Worm (Caenorhabditis elegans) whole organism, young adult: ENCODE measurements around the gene H04M03.11.

Experiments used
- B0019.2 ChIP-seq: fragments of 200-800 bp; sonication (Bioruptor generic); conservative IDR thresholded peaks from 2 replicates; pipeline ENCODE4 v1.3.6; 2022; ENCODE audit warnings: missing genetic modification reagents, missing genetic modification characterization, missing compliant biosample characterization
- F39B2.1 ChIP-seq: fragments of 200-800 bp; sonication (Bioruptor generic); IDR thresholded peaks from 2 replicates; pipeline ENCODE4 v1.3.6; 2022; ENCODE audit warnings: missing genetic modification reagents, missing genetic modification characterization, missing compliant biosample characterization
- F57C9.4 ChIP-seq: sonication (generic microtip); optimal IDR thresholded peaks from 2 replicates; lab custom pipeline; 2017; ENCODE audit warnings: mild to moderate bottlenecking, missing genetic modification characterization, missing compliant biosample characterization
- K11D2.4 ChIP-seq: fragments of 200-800 bp; sonication (Bioruptor generic); IDR thresholded peaks from 2 replicates; pipeline ENCODE4 v1.3.6; 2022; ENCODE audit warnings: missing genetic modification reagents, missing genetic modification characterization, missing compliant biosample characterization
- aptf-2 ChIP-seq: fragments of 200-800 bp; sonication (Bioruptor generic); conservative IDR thresholded peaks from 2 replicates; pipeline ENCODE4 v1.3.6; 2022; ENCODE audit warnings: missing genetic modification reagents, missing genetic modification characterization, missing compliant biosample characterization
- attf-5 ChIP-seq: fragments of 200-800 bp; sonication (Bioruptor generic); optimal IDR thresholded peaks from 2 replicates; lab custom pipeline; 2018; ENCODE audit warnings: mild to moderate bottlenecking, missing genetic modification characterization, missing compliant biosample characterization
- attf-6 ChIP-seq: fragments of 200-800 bp; sonication (Bioruptor generic); IDR thresholded peaks from 2 replicates; pipeline ENCODE4 v1.3.6; 2022; ENCODE audit warnings: missing genetic modification reagents, missing genetic modification characterization, missing compliant biosample characterization
- bed-1 ChIP-seq: fragments of 200-800 bp; sonication (Bioruptor generic); IDR thresholded peaks from 2 replicates; pipeline ENCODE4 v1.3.6; 2022; ENCODE audit warnings: missing genetic modification reagents, missing genetic modification characterization, missing compliant biosample characterization
- ceh-100 ChIP-seq: fragments of 200-800 bp; sonication (Bioruptor generic); IDR thresholded peaks from 2 replicates; pipeline ENCODE4 v1.3.6; 2022; ENCODE audit warnings: missing genetic modification reagents, missing genetic modification characterization, missing compliant biosample characterization
- ceh-27 ChIP-seq: fragments of 200-800 bp; sonication (Bioruptor generic); optimal IDR thresholded peaks from 2 replicates; lab custom pipeline; 2018; ENCODE audit warnings: mild to moderate bottlenecking, missing genetic modification characterization, moderate library complexity, missing compliant biosample characterization
- die-1 ChIP-seq: sonication (generic microtip); optimal IDR thresholded peaks from 2 replicates; lab custom pipeline; 2016; ENCODE audit warnings: missing genotype, mild to moderate bottlenecking, missing genetic modification characterization, missing compliant biosample characterization
- dox-1 ChIP-seq: fragments of 200-800 bp; sonication (Bioruptor generic); IDR thresholded peaks from 2 replicates; pipeline ENCODE4 v1.3.6; 2022; ENCODE audit warnings: missing genetic modification reagents, missing genetic modification characterization, missing compliant biosample characterization
- efl-1 ChIP-seq: fragments of 150-350 bp; optimal IDR thresholded peaks from 2 replicates; lab custom pipeline; 2014; ENCODE audit warnings: missing biosample characterization, missing genetic modification reagents, missing genetic modification characterization
- egrh-3 ChIP-seq: fragments of 200-800 bp; sonication (Bioruptor generic); IDR thresholded peaks from 2 replicates; pipeline ENCODE4 v1.3.6; 2022; ENCODE audit warnings: missing genetic modification reagents, missing genetic modification characterization, missing compliant biosample characterization
- him-1 ChIP-seq: sonication (generic microtip); optimal IDR thresholded peaks from 2 replicates; lab custom pipeline; 2016; ENCODE audit warnings: missing genotype, missing genetic modification reagents, missing genetic modification characterization, missing compliant biosample characterization
- hlh-26 ChIP-seq: fragments of 200-800 bp; sonication (Bioruptor generic); conservative IDR thresholded peaks from 2 replicates; pipeline ENCODE4 v1.3.6; 2022; ENCODE audit warnings: missing genetic modification reagents, missing genetic modification characterization, missing compliant biosample characterization
- hmg-1.2 ChIP-seq: fragments of 200-800 bp; sonication (Bioruptor generic); IDR thresholded peaks from 2 replicates; pipeline ENCODE4 v1.3.6; 2022; ENCODE audit warnings: missing genetic modification reagents, missing genetic modification characterization, missing compliant biosample characterization
- hmg-20 ChIP-seq: fragments of 200-800 bp; sonication (Bioruptor generic); IDR thresholded peaks from 2 replicates; pipeline ENCODE4 v1.3.6; 2022; ENCODE audit warnings: missing genetic modification reagents, missing genetic modification characterization, missing compliant biosample characterization
- let-607 ChIP-seq, 2 experiments: fragments of 200-800 bp in 1 of 2; sonication (Bioruptor generic) in 1 of 2; sonication (generic microtip) in 1 of 2; optimal IDR thresholded peaks; 2 replicates each; lab custom pipeline; 2016 to 2018; ENCODE audit warnings: mild to moderate bottlenecking in 2 of 2, missing compliant biosample characterization in 2 of 2, missing genetic modification characterization in 2 of 2, moderate library complexity in 2 of 2, missing genotype in 1 of 2
- lin-26 ChIP-seq: fragments of 200-800 bp; sonication (Bioruptor generic); IDR thresholded peaks from 2 replicates; pipeline ENCODE4 v1.3.6; 2022; ENCODE audit warnings: missing genetic modification reagents, missing genetic modification characterization, missing compliant biosample characterization
- lin-35 ChIP-seq, 3 experiments: fragments of 150-350 bp in 2 of 3; sonication (generic microtip) in 1 of 3; optimal IDR thresholded peaks; 2 replicates each; lab custom pipeline; 2014 to 2018; ENCODE audit warnings: missing biosample characterization in 3 of 3, missing genetic modification characterization in 3 of 3, missing genetic modification reagents in 3 of 3
- lin-54 ChIP-seq: fragments of 200-800 bp; sonication (Bioruptor generic); optimal IDR thresholded peaks from 2 replicates; lab custom pipeline; 2018; ENCODE audit warnings: mild to moderate bottlenecking, missing genetic modification characterization, missing compliant biosample characterization
- lsy-27 ChIP-seq: sonication (generic microtip); optimal IDR thresholded peaks from 2 replicates; lab custom pipeline; 2017; ENCODE audit warnings: missing genetic modification characterization, mild to moderate bottlenecking, missing compliant biosample characterization, antibody characterized with exemption, missing genotype, borderline replicate concordance; ENCODE audit not compliant: insufficient read depth
- madf-8 ChIP-seq: fragments of 200-800 bp; sonication (Bioruptor generic); conservative IDR thresholded peaks from 2 replicates; pipeline ENCODE4 v1.3.6; 2022; ENCODE audit warnings: missing genetic modification reagents, missing genetic modification characterization, missing compliant biosample characterization
- mcd-1 ChIP-seq: fragments of 200-800 bp; sonication (Bioruptor generic); IDR thresholded peaks from 2 replicates; pipeline ENCODE4 v1.3.6; 2022; ENCODE audit warnings: missing genetic modification reagents, missing genetic modification characterization, missing compliant biosample characterization
- mes-4 ChIP-seq: sonication (generic microtip); optimal IDR thresholded peaks from 2 replicates; lab custom pipeline; 2016; ENCODE audit warnings: missing genotype, missing genetic modification characterization, missing compliant biosample characterization
- nfya-1 ChIP-seq: sonication (generic microtip); optimal IDR thresholded peaks from 2 replicates; lab custom pipeline; 2017; ENCODE audit warnings: antibody characterized with exemption, missing compliant biosample characterization, missing genetic modification characterization, borderline replicate concordance; ENCODE audit not compliant: insufficient read depth
- nhr-120 ChIP-seq: fragments of 200-800 bp; sonication (Bioruptor generic); IDR thresholded peaks from 2 replicates; pipeline ENCODE4 v1.3.6; 2022; ENCODE audit warnings: missing genetic modification characterization, missing compliant biosample characterization
- rpc-1 ChIP-seq, 2 experiments: fragments of 150-350 bp in 1 of 2; sonication (generic microtip) in 1 of 2; optimal IDR thresholded peaks; 2 replicates each; lab custom pipeline; 2014 to 2018; ENCODE audit warnings: missing biosample characterization in 1 of 2, missing genetic modification characterization in 1 of 2, missing genetic modification reagents in 1 of 2, missing genotype in 1 of 2
- sptf-2 ChIP-seq: fragments of 200-800 bp; sonication (Bioruptor generic); optimal IDR thresholded peaks from 2 replicates; lab custom pipeline; 2018; ENCODE audit warnings: mild to moderate bottlenecking, missing genetic modification characterization, missing compliant biosample characterization
- unc-130 ChIP-seq: sonication (generic microtip); optimal IDR thresholded peaks from 2 replicates; lab custom pipeline; 2016; ENCODE audit warnings: missing genetic modification reagents, missing genetic modification characterization, missing compliant biosample characterization
- xnd-1 ChIP-seq: sonication (generic microtip); optimal IDR thresholded peaks from 2 replicates; lab custom pipeline; 2016; ENCODE audit warnings: missing genotype, missing genetic modification reagents, missing genetic modification characterization, missing compliant biosample characterization
- ztf-18 ChIP-seq: sonication (generic microtip); optimal IDR thresholded peaks from 2 replicates; lab custom pipeline; 2016; ENCODE audit warnings: missing genotype, mild to moderate bottlenecking, missing genetic modification characterization, missing compliant biosample characterization
- ztf-25 ChIP-seq: fragments of 200-800 bp; sonication (Bioruptor generic); IDR thresholded peaks from 2 replicates; pipeline ENCODE4 v1.3.6; 2022; ENCODE audit warnings: missing genetic modification reagents, missing genetic modification characterization, missing compliant biosample characterization
- ztf-26 ChIP-seq: sonication (generic microtip); optimal IDR thresholded peaks from 2 replicates; lab custom pipeline; 2017; ENCODE audit warnings: missing genetic modification characterization, missing compliant biosample characterization
- ztf-6 ChIP-seq: fragments of 200-800 bp; sonication (Bioruptor generic); IDR thresholded peaks from 2 replicates; pipeline ENCODE4 v1.3.6; 2022; ENCODE audit warnings: missing genetic modification reagents, missing genetic modification characterization, missing compliant biosample characterization

Gene H04M03.11

DNA sequence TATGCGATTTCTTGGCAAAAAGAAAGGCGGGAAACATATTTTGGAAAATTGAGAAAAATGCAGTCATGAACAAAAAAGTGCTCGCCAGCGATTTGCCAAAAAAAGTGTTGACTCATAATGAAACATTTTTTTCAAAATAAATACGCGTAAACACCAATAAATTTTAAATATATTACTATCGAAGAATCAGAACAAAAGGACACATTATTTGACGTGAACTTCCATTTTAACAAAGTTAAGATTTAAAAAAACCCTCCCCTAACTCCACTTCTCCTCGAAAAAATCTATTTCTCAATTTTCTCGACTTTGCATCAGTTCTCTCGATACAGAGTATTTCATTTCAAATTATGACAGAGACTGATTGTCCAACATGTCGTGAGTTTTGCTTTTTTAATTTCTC, 11.9 kb upstream of the H04M03.11 start, which contains the start of gene pck-3:
pck-3 (plus strand) TSS at position 301 of the 400 bp plus-strand sequence.
- TF ChIP-seq him-1 (tag; lab: Kevin White, UChicago) (no peak), mcd-1 (no peak)

DNA sequence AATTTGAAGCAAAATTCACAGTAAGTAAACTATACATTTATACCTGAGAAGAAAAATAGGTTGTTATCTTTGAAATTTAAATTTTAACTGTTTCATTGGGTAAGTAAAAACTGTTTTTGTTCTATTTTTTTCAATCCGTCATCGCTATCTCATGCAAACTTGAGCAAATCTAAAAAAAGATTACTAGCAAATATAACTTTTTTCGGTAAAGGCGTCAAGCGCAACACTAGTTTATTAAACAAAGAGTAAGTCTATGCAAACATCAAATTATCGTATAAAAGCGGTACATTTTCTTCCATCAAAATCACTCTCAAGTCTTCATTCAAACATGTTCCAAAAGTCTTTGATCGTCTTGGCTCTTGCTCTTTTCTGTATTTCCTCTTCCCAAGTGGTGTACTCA, 10.8 kb upstream of the H04M03.11 start, which contains the start of gene nspb-6:
nspb-6 (plus strand) TSS at position 301 of the 400 bp plus-strand sequence.
- TF ChIP-seq die-1 (tag; lab: Kevin White, UChicago) (no peak), aptf-2 (GFP tag; lab: Robert Waterston, UW) (no peak), mes-4 (tag; lab: Kevin White, UChicago) (no peak), ztf-6 (no peak), nhr-120 (no peak), him-1 (tag; lab: Kevin White, UChicago) (no peak), ceh-27 (GFP tag; lab: Kevin White, UChicago) (no peak), hmg-20 (no peak), F57C9.4 (tag; lab: Kevin White, UChicago) (no peak), bed-1 (GFP tag; lab: Robert Waterston, UW) (no peak), attf-5 (GFP tag; lab: Kevin White, UChicago) (no peak), madf-8 (GFP tag; lab: Robert Waterston, UW) (no peak), unc-130 (GFP tag; lab: Kevin White, UChicago) (no peak), lin-35 (GFP tag; optimal IDR thresholded peaks at IDR 0.05; lab: Kevin White, UChicago) (no peak)

DNA sequence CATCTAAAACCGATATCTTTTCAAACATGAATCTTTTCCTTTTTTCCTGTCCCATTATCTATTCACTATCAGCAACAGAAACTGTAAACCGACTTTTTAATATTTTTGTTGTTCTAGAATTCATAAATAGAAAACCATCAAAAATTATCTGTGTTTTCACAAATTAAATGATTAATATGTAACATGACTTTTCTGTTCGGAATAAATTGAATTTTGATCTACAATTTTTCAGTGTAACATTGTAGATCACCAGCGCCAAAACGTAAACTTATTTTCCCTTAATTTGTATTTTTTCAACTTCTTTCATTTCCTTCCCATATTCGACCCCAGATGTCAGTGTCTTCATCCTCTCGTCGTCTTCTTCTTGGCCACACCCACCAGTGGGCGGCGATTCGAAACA, 6.9 kb upstream of the H04M03.11 start, which contains the start of gene H04M03.3:
H04M03.3 (plus strand) TSS at position 301 of the 400 bp plus-strand sequence.
- TF ChIP-seq sptf-2 (GFP tag; lab: Kevin White, UChicago): no peak
- TF ChIP-seq xnd-1 (tag; lab: Kevin White, UChicago): no peak
- peak; percentile 8 for TF ChIP-seq efl-1
- TF ChIP-seq ztf-6: no peak
- no peak for TF ChIP-seq lin-26 (GFP tag; lab: Robert Waterston, UW)
- TF ChIP-seq dox-1 (GFP tag; lab: Robert Waterston, UW): no peak
- no peak for TF ChIP-seq F39B2.1

ce11 chrIV:5886605-5887004, 2.2 kb upstream of the H04M03.11 start:
- TF ChIP-seq ztf-25: no peak
- TF ChIP-seq ztf-26: no peak
- no peak for TF ChIP-seq egrh-3
- no peak for TF ChIP-seq nhr-120

- TF ChIP-seq die-1 (tag; lab: Kevin White, UChicago) (no peak), rpc-1 (optimal IDR thresholded peaks at IDR 0.05; lab: Kevin White, UChicago) (no peak), rpc-1 (tag; optimal IDR thresholded peaks at IDR 0.05; lab: Kevin White, UChicago) (no peak), B0019.2 (GFP tag; lab: Robert Waterston, UW) (no peak), nfya-1 (no peak), attf-6 (GFP tag; lab: Robert Waterston, UW) (no peak), hlh-26 (GFP tag; lab: Robert Waterston, UW) (no peak), ztf-18 (no peak), lin-54 (GFP tag; lab: Kevin White, UChicago) (no peak), ztf-6 (no peak), K11D2.4 (GFP tag; lab: Robert Waterston, UW) (no peak), ceh-100 (no peak), lsy-27 (no peak), hmg-1.2 (GFP tag; lab: Robert Waterston, UW) (no peak), let-607 (tag; optimal IDR thresholded peaks at IDR 0.05; lab: Kevin White, UChicago) (no peak), ceh-27 (GFP tag; lab: Kevin White, UChicago) (no peak)
- TF ChIP-seq, all 124 proteins: peak for 0
Observed at ce11 chrIV:5885180-5885887, 934 bp upstream of the H04M03.11 start, which contains the start of gene glf-1. glf-1 (plus strand) TSS chrIV:5885835.
